Worm (Caenorhabditis elegans) whole organism, L4 larva: ENCODE results near the gene ttr-3.

Source experiments
- fos-1 ChIP-seq: fragments of 150-350 bp; optimal IDR thresholded peaks from 2 replicates; lab custom pipeline; 2014; ENCODE audit warnings: missing biosample characterization, missing genetic modification characterization
- snpc-4 ChIP-seq: fragments of 150-350 bp; optimal IDR thresholded peaks from 2 replicates; lab custom pipeline; 2014; ENCODE audit warnings: missing biosample characterization, missing genetic modification characterization

ce11 chrIII:9941020-9941674 is 14.6 kb upstream of the ttr-3 start, which contains the start of the genes K03H1.9 and K03H1.12:
- TF ChIP-seq snpc-4 (tag; lab: Kevin White, UChicago) (no peak), fos-1 (no peak)
